Worm (Caenorhabditis elegans) whole organism, L4 larva: ENCODE data around the gene riok-3.

Source experiments
- ZK546.5 ChIP-seq, 2 experiments: sonication (generic microtip); optimal IDR thresholded peaks; 2 replicates each; lab custom pipeline; 2017; ENCODE audit warnings: missing biosample characterization in 2 of 2, missing genetic modification characterization in 2 of 2
- ceh-82 ChIP-seq: sonication (generic microtip); optimal IDR thresholded peaks from 2 replicates; lab custom pipeline; 2017; ENCODE audit warnings: missing biosample characterization, missing genetic modification characterization
- ces-1 ChIP-seq: fragments of 150-350 bp; sonication (generic microtip); optimal IDR thresholded peaks from 4 replicates; lab custom pipeline; 2014; ENCODE audit warnings: missing biosample characterization, missing genetic modification reagents, missing genetic modification characterization
- daf-12 ChIP-seq: fragments of 150-350 bp; optimal IDR thresholded peaks from 2 replicates; lab custom pipeline; 2014; ENCODE audit warnings: missing biosample characterization, missing genetic modification reagents, missing genetic modification characterization
- dmd-9 ChIP-seq: fragments of 200-800 bp; sonication (Bioruptor generic); IDR thresholded peaks from 2 replicates; pipeline ENCODE4 v1.3.6; 2022; ENCODE audit warnings: missing genetic modification reagents, missing genetic modification characterization, missing compliant biosample characterization
- egl-43 ChIP-seq: fragments of 200-800 bp; sonication (Bioruptor generic); IDR thresholded peaks from 2 replicates; pipeline ENCODE4 v1.3.6; 2022; ENCODE audit warnings: missing genetic modification reagents, missing genetic modification characterization, missing compliant biosample characterization
- lir-3 ChIP-seq: sonication (generic microtip); optimal IDR thresholded peaks from 2 replicates; lab custom pipeline; 2016; ENCODE audit warnings: mild to moderate bottlenecking, missing genetic modification characterization, missing compliant biosample characterization
- mes-2 ChIP-seq: sonication (generic microtip); optimal IDR thresholded peaks from 2 replicates; lab custom pipeline; 2016; ENCODE audit warnings: missing genotype, mild to moderate bottlenecking, missing genetic modification characterization, missing compliant biosample characterization; ENCODE audit not compliant: poor library complexity, severe bottlenecking
- mxl-2 ChIP-seq: fragments of 200-800 bp; sonication (Bioruptor generic); conservative IDR thresholded peaks from 2 replicates; pipeline ENCODE4 v1.3.6; 2022; ENCODE audit warnings: missing genetic modification reagents, missing genetic modification characterization, missing compliant biosample characterization
- nhr-48 ChIP-seq: sonication (generic microtip); optimal IDR thresholded peaks from 2 replicates; lab custom pipeline; 2016; ENCODE audit warnings: mild to moderate bottlenecking, missing genetic modification characterization, missing compliant biosample characterization
- pha-4 ChIP-seq, 2 experiments: fragments of 150-350 bp in 1 of 2; fragments of 200-800 bp in 1 of 2; sonication (Bioruptor generic) in 1 of 2; IDR thresholded peaks in 1 of 2; optimal IDR thresholded peaks in 1 of 2; 2 replicates each; pipeline versions ENCODE4 v1.3.6 to Lab custom; 2014 to 2022; ENCODE audit warnings: missing genetic modification characterization in 2 of 2, missing genetic modification reagents in 2 of 2, missing biosample characterization in 1 of 2, missing compliant biosample characterization in 1 of 2
- zag-1 ChIP-seq: fragments of 150-350 bp; optimal IDR thresholded peaks from 2 replicates; lab custom pipeline; 2014; ENCODE audit warnings: missing biosample characterization, missing genetic modification characterization
- ztf-11 ChIP-seq: fragments of 150-350 bp; optimal IDR thresholded peaks from 2 replicates; lab custom pipeline; 2014; ENCODE audit warnings: missing biosample characterization, missing genetic modification characterization

DNA sequence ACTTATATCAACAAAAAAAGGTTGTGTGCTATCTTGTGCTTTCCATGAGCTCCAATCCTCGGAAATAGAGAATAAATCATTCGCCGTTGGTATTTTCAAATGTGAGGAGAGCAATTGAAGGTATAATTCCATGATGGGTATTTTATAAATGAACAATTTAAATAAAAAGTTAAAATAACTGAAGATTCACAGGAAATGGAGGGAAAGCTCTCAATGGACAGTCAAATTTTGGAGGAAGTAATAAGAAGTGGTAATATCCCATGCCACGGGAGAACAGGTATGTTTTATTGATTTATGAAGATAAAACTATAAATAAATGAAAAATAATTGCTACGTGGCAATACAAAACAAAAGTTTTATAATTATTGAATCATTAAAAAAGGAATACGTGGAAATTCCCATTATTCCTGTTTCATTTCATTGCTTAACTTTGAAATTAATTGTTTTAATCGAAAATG is 21.6 kb downstream of the riok-3 start:
- no peak for TF ChIP-seq egl-43
- TF ChIP-seq mxl-2: no peak
- no peak for TF ChIP-seq ZK546.5 (tag; optimal IDR thresholded peaks at IDR 0.05; lab: Kevin White, UChicago)
- no peak for TF ChIP-seq lir-3 (tag; lab: Kevin White, UChicago)
- 0 out of 2 replicates have a peak, but pooled peaks have one; percentile 4 for TF ChIP-seq pha-4 (GFP tag; IDR thresholded peaks at IDR 0.05; lab: Robert Waterston, UW)
- TF ChIP-seq pha-4 (tag; optimal IDR thresholded peaks at IDR 0.05; lab: Kevin White, UChicago): no peak
- no peak for TF ChIP-seq ztf-11 (tag; lab: Kevin White, UChicago)
- TF ChIP-seq daf-12 (tag; lab: Kevin White, UChicago): no peak
- TF ChIP-seq mes-2 (tag; lab: Kevin White, UChicago): no peak
- no peak for TF ChIP-seq ceh-82 (tag; lab: Kevin White, UChicago)
- no peak for TF ChIP-seq ces-1 (GFP tag; lab: Kevin White, UChicago)
- no peak for TF ChIP-seq dmd-9
- TF ChIP-seq zag-1: no peak
- TF ChIP-seq nhr-48: peak; percentile 26
